Worm (Caenorhabditis elegans) whole organism, mixed stage, embryonic: ENCODE measurements around the gene Y38H6C.8.

Source experiments
- ces-1 ChIP-seq: fragments of 150-350 bp; optimal IDR thresholded peaks from 2 replicates; lab custom pipeline; 2014; ENCODE audit warnings: missing biosample characterization, missing genetic modification reagents, missing genetic modification characterization
- lin-32 ChIP-seq: fragments of 200-800 bp; sonication (Bioruptor generic); optimal IDR thresholded peaks from 2 replicates; lab custom pipeline; 2018; ENCODE audit warnings: mild to moderate bottlenecking, missing genetic modification characterization, missing compliant biosample characterization
- lsy-2 ChIP-seq: fragments of 150-350 bp; optimal IDR thresholded peaks from 2 replicates; lab custom pipeline; 2014; ENCODE audit warnings: missing biosample characterization, missing genetic modification characterization
- nhr-76 ChIP-seq: sonication (generic microtip); optimal IDR thresholded peaks from 2 replicates; lab custom pipeline; 2017; ENCODE audit warnings: missing biosample characterization, missing genetic modification characterization
- unc-39 ChIP-seq: fragments of 150-350 bp; optimal IDR thresholded peaks from 2 replicates; lab custom pipeline; 2014; ENCODE audit warnings: missing biosample characterization, missing genetic modification characterization

DNA sequence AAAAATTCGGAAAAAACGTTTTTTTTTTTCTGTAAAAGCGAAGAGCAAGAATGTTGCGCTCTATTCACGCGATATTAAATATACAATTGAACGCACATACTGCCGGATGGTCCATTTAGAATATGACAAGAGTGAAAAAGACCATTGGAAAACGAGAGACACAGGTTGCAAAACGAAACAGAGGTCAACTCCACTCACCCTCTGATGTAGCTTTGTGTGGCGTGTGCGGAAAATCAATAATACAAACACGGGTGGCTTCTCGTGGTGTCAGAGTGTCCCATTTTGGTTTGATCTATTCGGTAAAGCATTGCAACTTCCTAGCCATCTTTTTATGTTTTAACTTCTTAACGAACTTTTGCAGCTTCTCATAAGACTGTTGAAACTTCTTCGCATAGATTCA is 49.0 kb upstream of the Y38H6C.8 start:
- TF ChIP-seq lin-32 (GFP tag; lab: Kevin White, UChicago): no peak
- TF ChIP-seq unc-39 (tag; lab: Kevin White, UChicago): no peak
- peak; percentile 37 for TF ChIP-seq ces-1
- no peak for TF ChIP-seq nhr-76 (tag; lab: Kevin White, UChicago)
- TF ChIP-seq lsy-2 (tag; lab: Kevin White, UChicago): no peak
